Fruit fly (Drosophila melanogaster) whole organism, embryonic: ENCODE results near the gene Rbf2.

Experiments used
- Adf1 ChIP-seq: fragments of 200-800 bp; sonication (Bioruptor generic); IDR thresholded peaks from 2 replicates; pipeline ENCODE4 v1.3.6; 2022; ENCODE audit warnings: missing biosample characterization, missing genetic modification characterization
- B-H1 ChIP-seq: fragments of 200-800 bp; sonication (Bioruptor generic); IDR thresholded peaks from 3 replicates; pipeline ENCODE4 v1.3.6; 2022; ENCODE audit warnings: missing biosample characterization, missing genetic modification characterization
- CG11504 ChIP-seq: fragments of 200-800 bp; sonication (Bioruptor generic); optimal IDR thresholded peaks from 3 replicates; lab custom pipeline; 2019; ENCODE audit warnings: missing biosample characterization, mild to moderate bottlenecking, missing genetic modification characterization, moderate library complexity
- CG11723 ChIP-seq: fragments of 200-800 bp; sonication (Bioruptor generic); optimal IDR thresholded peaks from 2 replicates; lab custom pipeline; 2017; ENCODE audit warnings: missing biosample characterization, mild to moderate bottlenecking, missing genetic modification characterization
- CG12155 ChIP-seq: fragments of 200-800 bp; sonication (Bioruptor generic); optimal IDR thresholded peaks from 3 replicates; lab custom pipeline; 2016; ENCODE audit warnings: missing biosample characterization, missing genetic modification characterization
- CG12659 ChIP-seq: fragments of 200-800 bp; sonication (Bioruptor generic); optimal IDR thresholded peaks from 3 replicates; lab custom pipeline; 2017; ENCODE audit warnings: mild to moderate bottlenecking, missing biosample characterization, missing genetic modification reagents, missing genetic modification characterization
- CG2875 ChIP-seq: fragments of 200-800 bp; sonication (Bioruptor generic); optimal IDR thresholded peaks from 2 replicates; lab custom pipeline; 2017; ENCODE audit warnings: missing biosample characterization, mild to moderate bottlenecking, missing genetic modification characterization, missing genetic modification reagents
- CG3163 ChIP-seq: fragments of 200-800 bp; sonication (Bioruptor generic); optimal IDR thresholded peaks from 3 replicates; lab custom pipeline; 2016; ENCODE audit warnings: missing biosample characterization, missing genetic modification characterization
- CG33557 ChIP-seq: fragments of 200-800 bp; sonication (Bioruptor generic); optimal IDR thresholded peaks from 2 replicates; lab custom pipeline; 2019; ENCODE audit warnings: missing biosample characterization, mild to moderate bottlenecking, missing genetic modification characterization, moderate library complexity
- CG4424 ChIP-seq: fragments of 200-800 bp; sonication (Bioruptor generic); optimal IDR thresholded peaks from 3 replicates; lab custom pipeline; 2016; ENCODE audit warnings: missing biosample characterization, missing genetic modification characterization
- CG4730 ChIP-seq: fragments of 200-800 bp; sonication (Bioruptor generic); IDR thresholded peaks from 2 replicates; pipeline ENCODE4 v1.3.6; 2022; ENCODE audit warnings: missing biosample characterization, missing genetic modification characterization
- CG6175 ChIP-seq: fragments of 200-800 bp; sonication (Bioruptor generic); IDR thresholded peaks from 3 replicates; pipeline ENCODE4 v1.3.6; 2022; ENCODE audit warnings: missing biosample characterization, missing genetic modification characterization
- CG6854 ChIP-seq: fragments of 200-800 bp; sonication (Bioruptor generic); optimal IDR thresholded peaks from 3 replicates; lab custom pipeline; 2017; ENCODE audit warnings: missing biosample characterization, mild to moderate bottlenecking, missing genetic modification characterization
- CG7357 ChIP-seq: fragments of 200-800 bp; sonication (Bioruptor generic); IDR thresholded peaks from 3 replicates; pipeline ENCODE4 v1.3.6; 2022; ENCODE audit warnings: missing biosample characterization, missing genetic modification characterization
- CG8924 ChIP-seq: fragments of 200-800 bp; optimal IDR thresholded peaks from 3 replicates; lab custom pipeline; 2019; ENCODE audit warnings: missing biosample characterization, mild to moderate bottlenecking, missing genetic modification characterization, moderate library complexity
- CoRest ChIP-seq: fragments of 200-800 bp; sonication (Bioruptor generic); optimal IDR thresholded peaks from 3 replicates; lab custom pipeline; 2018; ENCODE audit warnings: missing biosample characterization, mild to moderate bottlenecking, missing genetic modification characterization, moderate library complexity
- D ChIP-seq, 2 experiments: fragments of 200-800 bp in 1 of 2; fragments of >200 bp in 1 of 2; sonication (Bioruptor generic) in 1 of 2; optimal IDR thresholded peaks; 2 replicates in 1 of 2; 3 replicates in 1 of 2; lab custom pipeline; 2017; ENCODE audit warnings: mild to moderate bottlenecking in 1 of 2, missing biosample characterization in 1 of 2, missing genetic modification characterization in 1 of 2, missing genetic modification reagents in 1 of 2
- Dfd ChIP-seq, 2 experiments: fragments of >200 bp; optimal IDR thresholded peaks; 2 replicates each; lab custom pipeline; 2017; ENCODE audit warnings: missing biosample characterization in 2 of 2, missing genetic modification characterization in 2 of 2
- HHEX ChIP-seq: fragments of 200-800 bp; sonication (Bioruptor generic); optimal IDR thresholded peaks from 3 replicates; lab custom pipeline; 2017; ENCODE audit warnings: missing biosample characterization, mild to moderate bottlenecking, missing genetic modification characterization, missing genetic modification reagents
- Hey ChIP-seq: fragments of 200-800 bp; sonication (Bioruptor generic); optimal IDR thresholded peaks from 3 replicates; lab custom pipeline; 2018; ENCODE audit warnings: missing biosample characterization, mild to moderate bottlenecking, missing genetic modification characterization
- HmgD ChIP-seq: fragments of 200-800 bp; sonication (Bioruptor generic); optimal IDR thresholded peaks from 3 replicates; lab custom pipeline; 2016; ENCODE audit warnings: missing biosample characterization, missing genetic modification characterization
- Hmx ChIP-seq: fragments of 200-800 bp; sonication (Bioruptor generic); optimal IDR thresholded peaks from 2 replicates; lab custom pipeline; 2016; ENCODE audit warnings: missing biosample characterization, missing genetic modification characterization
- Hr78 ChIP-seq, 2 experiments: fragments of 200-800 bp in 1 of 2; fragments of >200 bp in 1 of 2; sonication (Bioruptor generic) in 1 of 2; optimal IDR thresholded peaks; 2 replicates each; lab custom pipeline; 2017 to 2019; ENCODE audit warnings: missing biosample characterization in 2 of 2, missing genetic modification characterization in 2 of 2, mild to moderate bottlenecking in 1 of 2, moderate library complexity in 1 of 2
- Mad ChIP-seq: fragments of 200-800 bp; sonication (Bioruptor generic); optimal IDR thresholded peaks from 2 replicates; lab custom pipeline; 2016; ENCODE audit warnings: missing biosample characterization, missing genetic modification characterization
- Optix ChIP-seq: fragments of 200-800 bp; sonication (Bioruptor generic); IDR thresholded peaks from 3 replicates; pipeline ENCODE4 v1.3.6; 2022; ENCODE audit warnings: missing biosample characterization, missing genetic modification characterization
- Pdp1 ChIP-seq, 2 experiments: fragments of 200-800 bp; sonication (Bioruptor generic); optimal IDR thresholded peaks; 3 replicates each; lab custom pipeline; 2016; ENCODE audit warnings: missing biosample characterization in 2 of 2, missing genetic modification characterization in 2 of 2, mild to moderate bottlenecking in 1 of 2, moderate library complexity in 1 of 2
- Sin3A ChIP-seq: fragments of >200 bp; optimal IDR thresholded peaks from 2 replicates; lab custom pipeline; 2018
- Six4 ChIP-seq: fragments of 200-800 bp; sonication (Bioruptor generic); optimal IDR thresholded peaks from 2 replicates; lab custom pipeline; 2016; ENCODE audit warnings: missing biosample characterization, missing genetic modification characterization
- Spps ChIP-seq: fragments of 200-800 bp; sonication (Bioruptor generic); optimal IDR thresholded peaks from 2 replicates; lab custom pipeline; 2018; ENCODE audit warnings: missing biosample characterization, mild to moderate bottlenecking, missing genetic modification characterization
- Sry-δ ChIP-seq: fragments of 200-800 bp; sonication (Bioruptor generic); optimal IDR thresholded peaks from 2 replicates; lab custom pipeline; 2016; ENCODE audit warnings: missing biosample characterization, missing genetic modification characterization
- al ChIP-seq: fragments of 200-800 bp; sonication (Bioruptor generic); IDR thresholded peaks from 2 replicates; pipeline ENCODE4 v1.3.6; 2022; ENCODE audit warnings: missing biosample characterization, missing genetic modification characterization
- bbx ChIP-seq: fragments of 200-800 bp; sonication (Bioruptor generic); IDR thresholded peaks from 2 replicates; pipeline ENCODE4 v1.3.6; 2022; ENCODE audit warnings: missing biosample characterization, missing genetic modification characterization; ENCODE audit not compliant: partially characterized antibody
- crp ChIP-seq, 2 experiments: fragments of 200-800 bp; sonication (Bioruptor generic); optimal IDR thresholded peaks; 2 replicates in 1 of 2; 3 replicates in 1 of 2; lab custom pipeline; 2017; ENCODE audit warnings: missing biosample characterization in 2 of 2, missing genetic modification characterization in 2 of 2, mild to moderate bottlenecking in 1 of 2, moderate library complexity in 1 of 2
- disco-r ChIP-seq: fragments of 200-800 bp; sonication (Bioruptor generic); optimal IDR thresholded peaks from 2 replicates; lab custom pipeline; 2016; ENCODE audit warnings: missing biosample characterization, missing genetic modification characterization
- dm ChIP-seq: fragments of 200-800 bp; sonication (Bioruptor generic); optimal IDR thresholded peaks from 3 replicates; lab custom pipeline; 2016; ENCODE audit warnings: missing biosample characterization, missing genetic modification characterization
- dmrt11E ChIP-seq: fragments of 200-800 bp; sonication (Bioruptor generic); optimal IDR thresholded peaks from 3 replicates; lab custom pipeline; 2018; ENCODE audit warnings: missing biosample characterization, mild to moderate bottlenecking, missing genetic modification characterization, moderate library complexity
- dmrt99B ChIP-seq: fragments of 200-800 bp; sonication (Bioruptor generic); optimal IDR thresholded peaks from 2 replicates; lab custom pipeline; 2018; ENCODE audit warnings: missing biosample characterization, mild to moderate bottlenecking, missing genetic modification characterization, moderate library complexity
- exex ChIP-seq: fragments of 200-800 bp; sonication (Bioruptor generic); optimal IDR thresholded peaks from 4 replicates; lab custom pipeline; 2018; ENCODE audit warnings: missing biosample characterization, mild to moderate bottlenecking, missing genetic modification characterization, moderate library complexity
- fru ChIP-seq: fragments of >200 bp; optimal IDR thresholded peaks from 2 replicates; lab custom pipeline; 2017
- gem ChIP-seq: fragments of 200-800 bp; sonication (Bioruptor generic); optimal IDR thresholded peaks from 2 replicates; lab custom pipeline; 2019; ENCODE audit warnings: missing biosample characterization, mild to moderate bottlenecking, missing genetic modification characterization, moderate library complexity
- oc ChIP-seq: fragments of 200-800 bp; sonication (Bioruptor generic); optimal IDR thresholded peaks from 2 replicates; lab custom pipeline; 2018; ENCODE audit warnings: missing biosample characterization, mild to moderate bottlenecking, missing genetic modification characterization, moderate library complexity
- p53 ChIP-seq: fragments of 200-800 bp; sonication (Bioruptor generic); optimal IDR thresholded peaks from 2 replicates; lab custom pipeline; 2016; ENCODE audit warnings: missing biosample characterization, missing genetic modification characterization
- pan ChIP-seq, 4 experiments: fragments of >200 bp in 3 of 4; fragments of 200-800 bp in 1 of 4; sonication (Bioruptor generic) in 1 of 4; optimal IDR thresholded peaks in 3 of 4; IDR thresholded peaks in 1 of 4; 2 replicates each; pipeline versions ENCODE4 v1.3.6 to Lab custom; 2017 to 2022; ENCODE audit warnings: missing biosample characterization in 2 of 4, missing genetic modification characterization in 2 of 4, mixed read lengths in 1 of 4
- run ChIP-seq: fragments of 200-800 bp; sonication (Bioruptor generic); optimal IDR thresholded peaks from 3 replicates; lab custom pipeline; 2018; ENCODE audit warnings: missing biosample characterization, mild to moderate bottlenecking, missing genetic modification characterization
- shn ChIP-seq: fragments of 200-800 bp; sonication (Bioruptor generic); optimal IDR thresholded peaks from 3 replicates; lab custom pipeline; 2016; ENCODE audit warnings: missing biosample characterization, missing genetic modification characterization
- slp2 ChIP-seq: fragments of 200-800 bp; sonication (Bioruptor generic); optimal IDR thresholded peaks from 2 replicates; lab custom pipeline; 2016; ENCODE audit warnings: missing biosample characterization, missing genetic modification characterization
- tll ChIP-seq, 2 experiments: fragments of 200-800 bp in 1 of 2; fragments of >200 bp in 1 of 2; sonication (Bioruptor generic) in 1 of 2; optimal IDR thresholded peaks; 2 replicates each; lab custom pipeline; 2017 to 2019; ENCODE audit warnings: missing biosample characterization in 2 of 2, missing genetic modification characterization in 2 of 2, mild to moderate bottlenecking in 1 of 2, moderate library complexity in 1 of 2
- vfl ChIP-seq: fragments of 200-800 bp; sonication (Bioruptor generic); optimal IDR thresholded peaks from 2 replicates; lab custom pipeline; 2016; ENCODE audit warnings: missing biosample characterization, missing genetic modification characterization
- wek ChIP-seq: fragments of 200-800 bp; sonication (Bioruptor generic); optimal IDR thresholded peaks from 3 replicates; lab custom pipeline; 2018; ENCODE audit warnings: missing biosample characterization, mild to moderate bottlenecking, missing genetic modification characterization, moderate library complexity
- yki ChIP-seq: fragments of >200 bp; optimal IDR thresholded peaks from 3 replicates; lab custom pipeline; 2018

Gene Rbf2

DNA sequence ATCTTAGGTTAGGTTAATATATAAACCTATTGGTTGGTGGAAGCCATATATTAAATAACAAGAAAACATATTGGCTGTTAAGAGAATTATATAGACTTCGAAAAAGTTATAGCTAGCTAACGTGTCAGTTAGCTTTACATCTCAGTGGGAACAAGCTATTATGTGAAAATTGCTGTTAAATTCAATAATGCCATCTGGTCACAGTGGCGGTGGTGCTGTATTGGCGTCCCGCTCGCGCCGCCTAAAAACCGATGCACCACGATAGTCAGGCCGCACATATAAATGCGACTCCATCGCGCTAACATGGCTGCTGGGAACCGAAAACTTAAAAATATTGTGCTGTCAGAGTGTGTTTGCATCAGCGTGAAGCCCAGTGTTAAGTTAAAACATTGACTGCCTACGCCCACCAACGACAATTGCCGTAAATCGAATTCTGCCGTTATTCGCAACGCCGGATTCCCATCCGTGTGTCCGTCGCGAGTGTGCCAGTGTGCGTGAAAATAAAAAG, 7.8 kb downstream of the Rbf2 start, which contains the start of gene Hel89B (continued):
- TF ChIP-seq CG4424 (GFP tag; lab: Kevin White, UChicago) (peak; percentile 48), vfl (GFP tag; lab: Kevin White, UChicago) (peak; percentile 43), oc (tag; lab: Kevin White, UChicago) (peak; percentile 5), slp2 (GFP tag; lab: Kevin White, UChicago) (peak; percentile 38), Sin3A (lab: Kevin White, UChicago) (peak; percentile 79), Mad (peak; percentile 49), dmrt11E (peak; percentile 70), CG6175 (no peak), dmrt99B (tag; lab: Kevin White, UChicago) (peak; percentile 51), CG11723 (peak; percentile 17), CoRest (tag; lab: Kevin White, UChicago) (peak; percentile 83), CG7357 (peak; percentile 100), B-H1 (GFP tag; lab: Robert Waterston, UW) (no peak), tll (GFP tag; optimal IDR thresholded peaks at IDR 0.05; lab: Kevin White, UChicago) (peak in 1 of 2 experiments; percentile 10), CG12155 (peak; percentile 67), crp (GFP tag; optimal IDR thresholded peaks at IDR 0.05; lab: Kevin White, UChicago) (peak in 1 of 2 experiments; percentile 35), Spps (no peak), Six4 (peak; percentile 13), shn (GFP tag; lab: Kevin White, UChicago) (peak; percentile 59), bbx (GFP tag; lab: Robert Waterston, UW) (no peak), HHEX (GFP tag; lab: Kevin White, UChicago) (peak; percentile 9), dm (peak; percentile 60), yki (lab: Kevin White, UChicago) (no peak), Sry-δ (GFP tag; lab: Kevin White, UChicago) (peak; percentile 96), Hey (no peak), CG33557 (peak; percentile 5), D (optimal IDR thresholded peaks at IDR 0.05; lab: Kevin White, UChicago) (no peak), D (GFP tag; optimal IDR thresholded peaks at IDR 0.05; lab: Kevin White, UChicago) (no peak)

DNA sequence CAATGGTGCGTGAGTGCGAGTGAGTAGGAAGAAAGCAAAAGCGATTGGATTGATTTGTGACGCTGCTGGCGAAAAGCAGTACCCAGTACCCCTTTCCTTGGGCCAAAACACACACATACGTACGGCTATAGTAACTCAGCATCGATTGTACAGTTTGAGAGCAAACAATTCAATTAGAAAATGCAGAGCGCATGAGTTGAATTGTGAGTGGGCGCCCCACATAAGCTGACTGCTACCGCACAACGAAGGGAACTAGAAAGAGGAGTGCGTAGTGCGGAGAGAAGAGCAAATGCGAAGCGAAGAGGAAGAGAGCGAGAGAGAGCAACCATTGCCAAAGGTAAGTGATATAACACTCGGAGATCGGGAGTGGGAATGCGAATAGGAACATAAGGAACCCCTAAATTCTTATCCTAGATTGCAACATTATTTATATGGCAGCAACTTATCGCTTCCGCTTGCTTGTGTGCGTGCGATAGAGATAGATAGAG, 8.3 kb downstream of the Rbf2 start:
- TF ChIP-seq HmgD (GFP tag; lab: Kevin White, UChicago): peak; percentile 89
- TF ChIP-seq CG4730 (GFP tag; lab: Robert Waterston, UW): no peak
- no peak for TF ChIP-seq Hmx (GFP tag; lab: Kevin White, UChicago)
- no peak for TF ChIP-seq Hr78 (GFP tag; optimal IDR thresholded peaks at IDR 0.05; lab: Kevin White, UChicago)
- peak; percentile 71 for TF ChIP-seq exex (tag; lab: Kevin White, UChicago)
- TF ChIP-seq CG12659 (GFP tag; lab: Kevin White, UChicago): peak; percentile 3
- TF ChIP-seq CG11504 (tag; lab: Kevin White, UChicago): peak; percentile 41
- no peak for TF ChIP-seq Dfd (GFP tag; optimal IDR thresholded peaks at IDR 0.05; lab: Kevin White, UChicago)
- TF ChIP-seq CG6854 (GFP tag; lab: Kevin White, UChicago): peak; percentile 38
- no peak for TF ChIP-seq gem
- TF ChIP-seq fru (lab: Kevin White, UChicago): no peak
- no peak for TF ChIP-seq pan (optimal IDR thresholded peaks at IDR 0.05; lab: Kevin White, UChicago)
- no peak for TF ChIP-seq pan (GFP tag; optimal IDR thresholded peaks at IDR 0.05 in 1 of 2, IDR thresholded peaks at IDR 0.05 in 1 of 2)
- no peak for TF ChIP-seq al (GFP tag; lab: Robert Waterston, UW)
- TF ChIP-seq Hey: peak; percentile 29
- no peak for TF ChIP-seq CG2875 (GFP tag; lab: Kevin White, UChicago)
- peak; percentile 94 for TF ChIP-seq CG3163
- TF ChIP-seq disco-r (GFP tag; lab: Kevin White, UChicago): peak; percentile 25
- peak; percentile 35 for TF ChIP-seq CG8924 (tag; lab: Kevin White, UChicago)
- TF ChIP-seq Adf1 (GFP tag; lab: Robert Waterston, UW): no peak
- peak; percentile 22 for TF ChIP-seq wek (GFP tag; lab: Kevin White, UChicago)
- no peak for TF ChIP-seq Optix (GFP tag; lab: Robert Waterston, UW)
- TF ChIP-seq Pdp1 (GFP tag; optimal IDR thresholded peaks at IDR 0.05; lab: Kevin White, UChicago): peak in 1 of 2 experiments; percentile 60
- no peak for TF ChIP-seq p53 (GFP tag; lab: Kevin White, UChicago)
- no peak for TF ChIP-seq run (tag; lab: Kevin White, UChicago)
